Worm (Caenorhabditis elegans) whole organism, L4 larva: Measurements from ENCODE around the gene smc-6.

Experiments
- ZK546.5 ChIP-seq, 2 experiments: sonication (generic microtip); optimal IDR thresholded peaks; 2 replicates each; lab custom pipeline; 2017; ENCODE audit warnings: missing biosample characterization in 2 of 2, missing genetic modification characterization in 2 of 2
- attf-4 ChIP-seq: sonication (generic microtip); optimal IDR thresholded peaks from 3 replicates; lab custom pipeline; 2017; ENCODE audit warnings: missing biosample characterization, missing genetic modification characterization
- ces-1 ChIP-seq: fragments of 150-350 bp; sonication (generic microtip); optimal IDR thresholded peaks from 4 replicates; lab custom pipeline; 2014; ENCODE audit warnings: missing biosample characterization, missing genetic modification reagents, missing genetic modification characterization
- lin-13 ChIP-seq: fragments of 150-350 bp; optimal IDR thresholded peaks from 2 replicates; lab custom pipeline; 2014; ENCODE audit warnings: missing biosample characterization, missing genetic modification reagents, missing genetic modification characterization
- nhr-11 ChIP-seq: fragments of 150-350 bp; optimal IDR thresholded peaks from 2 replicates; lab custom pipeline; 2014; ENCODE audit warnings: missing biosample characterization, missing genetic modification characterization
- nhr-25 ChIP-seq: sonication (generic microtip); optimal IDR thresholded peaks from 2 replicates; lab custom pipeline; 2017; ENCODE audit warnings: missing genetic modification characterization, mild to moderate bottlenecking, missing compliant biosample characterization, antibody characterized with exemption, moderate library complexity, borderline replicate concordance; ENCODE audit not compliant: insufficient read depth

ce11 chrII:11568670-11569069 is 9.8 kb upstream of the smc-6 start:
- TF ChIP-seq ces-1 (GFP tag; lab: Kevin White, UChicago) (no peak), nhr-11 (tag; lab: Kevin White, UChicago) (no peak), ZK546.5 (tag; optimal IDR thresholded peaks at IDR 0.05; lab: Kevin White, UChicago) (no peak), nhr-25 (tag; lab: Kevin White, UChicago) (no peak), attf-4 (tag; lab: Kevin White, UChicago) (no peak), lin-13 (GFP tag; lab: Kevin White, UChicago) (no peak)
